Fruit fly (Drosophila melanogaster): ENCODE results near the gene Dus2.

Gene Dus2

DNA sequence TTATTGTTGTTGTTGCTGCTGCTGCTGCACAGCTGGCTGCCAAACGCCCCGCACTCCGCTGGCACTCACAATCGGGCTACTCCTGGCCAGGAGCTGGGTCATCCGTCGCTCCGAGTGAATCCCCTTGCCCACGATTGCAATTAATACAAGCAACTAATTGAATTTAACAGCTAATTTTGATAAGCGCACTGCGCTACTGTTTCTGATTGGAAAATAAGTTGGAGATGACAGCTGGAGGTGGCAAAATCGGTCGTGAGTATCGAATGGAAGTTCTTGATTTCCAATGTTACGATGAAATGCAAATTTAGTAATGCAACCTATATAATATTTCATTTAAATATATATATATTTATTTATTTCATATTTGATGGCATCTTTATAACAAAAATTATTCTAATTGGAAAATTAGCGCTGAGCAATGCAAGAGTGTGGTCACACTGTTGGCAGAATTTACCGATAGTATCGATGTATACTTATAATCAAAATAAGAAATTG, 3.9 kb upstream of the Dus2 start, which contains the start of gene CG42271 (continued):
- no peak for TF ChIP-seq z (GFP tag; IDR thresholded peaks at IDR 0.05)
- TF ChIP-seq CG9609 (GFP tag; optimal IDR thresholded peaks at IDR 0.05), result no peak
- TF ChIP-seq ERR (GFP tag; optimal IDR thresholded peaks at IDR 0.05), result no peak
- TF ChIP-seq Hr51 (GFP tag; optimal IDR thresholded peaks at IDR 0.05), result peak in 1 of 2 experiments; percentile 7
- TF ChIP-seq Ravus (GFP tag; IDR thresholded peaks at IDR 0.05), result no peak
- no peak for TF ChIP-seq pb (GFP tag; optimal IDR thresholded peaks at IDR 0.05)
- peak; percentile 95 for TF ChIP-seq sna (GFP tag; IDR thresholded peaks at IDR 0.05; ENCODE audit: partially characterized antibody)
- TF ChIP-seq CG4424 (GFP tag; optimal IDR thresholded peaks at IDR 0.05), result peak; percentile 28
- no peak for TF ChIP-seq CG32772 (GFP tag; IDR thresholded peaks at IDR 0.05)
- TF ChIP-seq CG4360 (GFP tag; IDR thresholded peaks at IDR 0.05), result peak; percentile 86
- peak; percentile 12 for TF ChIP-seq CG1602 (GFP tag; optimal IDR thresholded peaks at IDR 0.05)
- no peak for TF ChIP-seq gcm (GFP tag; optimal IDR thresholded peaks at IDR 0.05)
- no peak for TF ChIP-seq Doc2 (GFP tag; IDR thresholded peaks at IDR 0.05)
- TF ChIP-seq CG6272 (GFP tag; IDR thresholded peaks at IDR 0.05), result peak; percentile 54; the same call in 1 of the 2 replicates
- peak; percentile 43 for TF ChIP-seq CG30403 (GFP tag; optimal IDR thresholded peaks at IDR 0.05)
- TF ChIP-seq CG11696 (GFP tag; IDR thresholded peaks at IDR 0.05), result no peak
- no peak for TF ChIP-seq Fer2 (tag; optimal IDR thresholded peaks at IDR 0.05)
- TF ChIP-seq CG13775 (GFP tag; optimal IDR thresholded peaks at IDR 0.05), result peak; percentile 69
- no peak for TF ChIP-seq dimm (GFP tag; IDR thresholded peaks at IDR 0.05)
- TF ChIP-seq tna (GFP tag; IDR thresholded peaks at IDR 0.05; ENCODE audit: partially characterized antibody), result peak; percentile 86
- TF ChIP-seq hkb (optimal IDR thresholded peaks at IDR 0.05), result no peak
- TF ChIP-seq hkb (GFP tag; IDR thresholded peaks at IDR 0.05), result no peak
- no peak for TF ChIP-seq CG12942 (GFP tag; optimal IDR thresholded peaks at IDR 0.05)
- TF ChIP-seq gt (GFP tag; IDR thresholded peaks at IDR 0.05), result no peak
- no peak for TF ChIP-seq CG12155 (GFP tag; optimal IDR thresholded peaks at IDR 0.05)
- TF ChIP-seq CrebB (tag; optimal IDR thresholded peaks at IDR 0.05), result no peak
- no peak for TF ChIP-seq CG7987 (GFP tag; optimal IDR thresholded peaks at IDR 0.05)
- TF ChIP-seq Nf-YB (GFP tag; optimal IDR thresholded peaks at IDR 0.05), result peak; percentile 13
- peak; percentile 29 for TF ChIP-seq CG8388 (GFP tag; optimal IDR thresholded peaks at IDR 0.05)
- no peak for TF ChIP-seq CG7357 (GFP tag; IDR thresholded peaks at IDR 0.05)
- TF ChIP-seq Atf6 (GFP tag; IDR thresholded peaks at IDR 0.05), result no peak
- peak; percentile 42 for TF ChIP-seq CG18599 (GFP tag; optimal IDR thresholded peaks at IDR 0.05)
- TF ChIP-seq odd (GFP tag; optimal IDR thresholded peaks at IDR 0.05), result peak; percentile 7
- TF ChIP-seq CG12299 (tag; optimal IDR thresholded peaks at IDR 0.05), result no peak
- TF ChIP-seq CHES-1-like (GFP tag; optimal IDR thresholded peaks at IDR 0.05), result no peak
- TF ChIP-seq pfk (GFP tag; optimal IDR thresholded peaks at IDR 0.05), result no peak
- TF ChIP-seq CG15269 (tag; optimal IDR thresholded peaks at IDR 0.05), result no peak
- TF ChIP-seq inv (GFP tag; IDR thresholded peaks at IDR 0.05; ENCODE audit: partially characterized antibody), result peak; percentile 95
- TF ChIP-seq bcd (GFP tag; optimal IDR thresholded peaks at IDR 0.05), result peak; percentile 9
- peak; percentile 79 for TF ChIP-seq nerfin-2 (GFP tag; IDR thresholded peaks at IDR 0.05; ENCODE audit: partially characterized antibody)
- TF ChIP-seq CG2116 (GFP tag; optimal IDR thresholded peaks at IDR 0.05), result peak; percentile 60
- TF ChIP-seq CG2889 (GFP tag; IDR thresholded peaks at IDR 0.05), result no peak
- TF ChIP-seq cato (GFP tag; optimal IDR thresholded peaks at IDR 0.05; ENCODE audit: borderline replicate concordance), result no peak
- peak; percentile 35; the same call in 1 of the 2 replicates for TF ChIP-seq CG7372 (GFP tag; IDR thresholded peaks at IDR 0.05)
- TF ChIP-seq CG10209 (GFP tag; optimal IDR thresholded peaks at IDR 0.05), result no peak
- TF ChIP-seq Asciz (GFP tag; optimal IDR thresholded peaks at IDR 0.05), result no peak
- TF ChIP-seq chn (GFP tag; optimal IDR thresholded peaks at IDR 0.05), result no peak
- TF ChIP-seq Xbp1 (GFP tag; optimal IDR thresholded peaks at IDR 0.05), result peak; percentile 41
- peak; percentile 40; the same call in 1 of the 2 replicates for TF ChIP-seq CG42726 (GFP tag; IDR thresholded peaks at IDR 0.05; ENCODE audit: partially characterized antibody)
- TF ChIP-seq usp (GFP tag; optimal IDR thresholded peaks at IDR 0.05), result no peak
- no peak for TF ChIP-seq CG8281 (tag; optimal IDR thresholded peaks at IDR 0.05)

Measured in whole organism, embryonic.